Worm (Caenorhabditis elegans) whole organism, young adult: ENCODE measurements around the gene F17C11.12.

Experiments
- C06A6.2 ChIP-seq: fragments of 200-800 bp; sonication (Bioruptor generic); conservative IDR thresholded peaks from 2 replicates; pipeline ENCODE4 v1.3.6; 2022; ENCODE audit warnings: missing genetic modification characterization, missing compliant biosample characterization
- F33H1.4 ChIP-seq: fragments of 200-800 bp; sonication (Bioruptor generic); IDR thresholded peaks from 2 replicates; pipeline ENCODE4 v1.3.6; 2022; ENCODE audit warnings: missing genetic modification reagents, missing genetic modification characterization, missing compliant biosample characterization
- K11D2.4 ChIP-seq: fragments of 200-800 bp; sonication (Bioruptor generic); IDR thresholded peaks from 2 replicates; pipeline ENCODE4 v1.3.6; 2022; ENCODE audit warnings: missing genetic modification reagents, missing genetic modification characterization, missing compliant biosample characterization
- K12H6.12 ChIP-seq: fragments of 200-800 bp; sonication (Bioruptor generic); optimal IDR thresholded peaks from 2 replicates; lab custom pipeline; 2018; ENCODE audit warnings: mild to moderate bottlenecking, missing genetic modification characterization, missing compliant biosample characterization
- T26A5.8 ChIP-seq: sonication (generic microtip); optimal IDR thresholded peaks from 2 replicates; lab custom pipeline; 2016; ENCODE audit warnings: missing genetic modification characterization, missing compliant biosample characterization
- Y53F4B.3 ChIP-seq: fragments of 200-800 bp; sonication (Bioruptor generic); IDR thresholded peaks from 2 replicates; pipeline ENCODE4 v1.3.6; 2022; ENCODE audit warnings: missing genetic modification reagents, missing genetic modification characterization, missing compliant biosample characterization
- Y56A3A.18 ChIP-seq: fragments of 200-800 bp; sonication (Bioruptor generic); IDR thresholded peaks from 2 replicates; pipeline ENCODE4 v1.3.6; 2022; ENCODE audit warnings: missing genetic modification reagents, missing genetic modification characterization, missing compliant biosample characterization
- Y67H2A.10 ChIP-seq: fragments of 200-800 bp; sonication (Bioruptor generic); conservative IDR thresholded peaks from 2 replicates; pipeline ENCODE4 v1.3.6; 2022; ENCODE audit warnings: missing genetic modification reagents, missing genetic modification characterization, missing compliant biosample characterization
- Y79H2A.3 ChIP-seq: fragments of 200-800 bp; sonication (Bioruptor generic); conservative IDR thresholded peaks from 2 replicates; pipeline ENCODE4 v1.3.6; 2022; ENCODE audit warnings: missing genetic modification reagents, missing genetic modification characterization, missing compliant biosample characterization
- ZK185.1 ChIP-seq: sonication (generic microtip); optimal IDR thresholded peaks from 2 replicates; lab custom pipeline; 2016; ENCODE audit warnings: mild to moderate bottlenecking, missing genetic modification characterization, missing compliant biosample characterization; ENCODE audit not compliant: poor library complexity, severe bottlenecking
- akir-1 ChIP-seq: fragments of 200-800 bp; sonication (Bioruptor generic); optimal IDR thresholded peaks from 2 replicates; lab custom pipeline; 2018; ENCODE audit warnings: mild to moderate bottlenecking, missing genetic modification characterization, moderate library complexity, missing compliant biosample characterization
- ama-1 ChIP-seq, 3 experiments: fragments of 150-350 bp in 1 of 3; sonication (generic microtip) in 2 of 3; optimal IDR thresholded peaks; 2 replicates each; lab custom pipeline; 2014 to 2018; ENCODE audit warnings: missing biosample characterization in 2 of 3, missing genetic modification characterization in 2 of 3, missing genetic modification reagents in 2 of 3
- ccch-3 ChIP-seq: fragments of 200-800 bp; sonication (Bioruptor generic); optimal IDR thresholded peaks from 2 replicates; lab custom pipeline; 2018; ENCODE audit warnings: mild to moderate bottlenecking, missing genetic modification characterization, missing compliant biosample characterization
- cebp-2 ChIP-seq: fragments of 200-800 bp; sonication (Bioruptor generic); IDR thresholded peaks from 2 replicates; pipeline ENCODE4 v1.3.6; 2022; ENCODE audit warnings: missing genetic modification characterization, missing compliant biosample characterization
- ceh-40 ChIP-seq: fragments of 200-800 bp; sonication (Bioruptor generic); IDR thresholded peaks from 2 replicates; pipeline ENCODE4 v1.3.6; 2022; ENCODE audit warnings: missing genetic modification characterization, missing compliant biosample characterization
- ceh-91 ChIP-seq: fragments of 200-800 bp; sonication (Bioruptor generic); IDR thresholded peaks from 2 replicates; pipeline ENCODE4 v1.3.6; 2022; ENCODE audit warnings: missing genetic modification reagents, missing genetic modification characterization, missing compliant biosample characterization
- dox-1 ChIP-seq: fragments of 200-800 bp; sonication (Bioruptor generic); IDR thresholded peaks from 2 replicates; pipeline ENCODE4 v1.3.6; 2022; ENCODE audit warnings: missing genetic modification reagents, missing genetic modification characterization, missing compliant biosample characterization
- dpff-1 ChIP-seq: sonication (generic microtip); optimal IDR thresholded peaks from 2 replicates; lab custom pipeline; 2017; ENCODE audit warnings: mild to moderate bottlenecking, missing genetic modification characterization, missing compliant biosample characterization
- efl-1 ChIP-seq: fragments of 150-350 bp; optimal IDR thresholded peaks from 2 replicates; lab custom pipeline; 2014; ENCODE audit warnings: missing biosample characterization, missing genetic modification reagents, missing genetic modification characterization
- egl-44 ChIP-seq: fragments of 200-800 bp; sonication (Bioruptor generic); IDR thresholded peaks from 2 replicates; pipeline ENCODE4 v1.3.6; 2022; ENCODE audit warnings: missing genetic modification reagents, missing genetic modification characterization, missing compliant biosample characterization
- ekl-4 ChIP-seq: fragments of 200-800 bp; sonication (Bioruptor generic); IDR thresholded peaks from 2 replicates; pipeline ENCODE4 v1.3.6; 2022; ENCODE audit warnings: missing genetic modification reagents, missing genetic modification characterization, missing compliant biosample characterization
- ets-4 ChIP-seq: fragments of 200-800 bp; sonication (Bioruptor generic); optimal IDR thresholded peaks from 2 replicates; lab custom pipeline; 2018; ENCODE audit warnings: mild to moderate bottlenecking, missing genetic modification characterization, missing compliant biosample characterization
- gei-17 ChIP-seq: fragments of 200-800 bp; sonication (Bioruptor generic); optimal IDR thresholded peaks from 2 replicates; lab custom pipeline; 2018; ENCODE audit warnings: mild to moderate bottlenecking, missing genetic modification characterization, missing compliant biosample characterization
- him-1 ChIP-seq: sonication (generic microtip); optimal IDR thresholded peaks from 2 replicates; lab custom pipeline; 2016; ENCODE audit warnings: missing genotype, missing genetic modification reagents, missing genetic modification characterization, missing compliant biosample characterization
- hmg-1.2 ChIP-seq: fragments of 200-800 bp; sonication (Bioruptor generic); IDR thresholded peaks from 2 replicates; pipeline ENCODE4 v1.3.6; 2022; ENCODE audit warnings: missing genetic modification reagents, missing genetic modification characterization, missing compliant biosample characterization
- hmg-20 ChIP-seq: fragments of 200-800 bp; sonication (Bioruptor generic); IDR thresholded peaks from 2 replicates; pipeline ENCODE4 v1.3.6; 2022; ENCODE audit warnings: missing genetic modification reagents, missing genetic modification characterization, missing compliant biosample characterization
- hsf-1 ChIP-seq: fragments of 200-800 bp; sonication (Bioruptor generic); IDR thresholded peaks from 2 replicates; pipeline ENCODE4 v1.3.6; 2022; ENCODE audit warnings: missing genetic modification reagents, missing genetic modification characterization, missing compliant biosample characterization
- let-526 ChIP-seq: fragments of 200-800 bp; sonication (Bioruptor generic); IDR thresholded peaks from 2 replicates; pipeline ENCODE4 v1.3.6; 2022; ENCODE audit warnings: missing genetic modification reagents, missing genetic modification characterization, missing compliant biosample characterization
- lin-40 ChIP-seq: sonication (generic microtip); optimal IDR thresholded peaks from 2 replicates; lab custom pipeline; 2016; ENCODE audit warnings: missing genetic modification characterization, mild to moderate bottlenecking, missing compliant biosample characterization, missing genotype, missing genetic modification reagents
- lsl-1 ChIP-seq: fragments of 200-800 bp; sonication (Bioruptor generic); optimal IDR thresholded peaks from 2 replicates; lab custom pipeline; 2018; ENCODE audit warnings: mild to moderate bottlenecking, missing genetic modification characterization, moderate library complexity, missing compliant biosample characterization
- lsy-27 ChIP-seq: sonication (generic microtip); optimal IDR thresholded peaks from 2 replicates; lab custom pipeline; 2017; ENCODE audit warnings: missing genetic modification characterization, mild to moderate bottlenecking, missing compliant biosample characterization, antibody characterized with exemption, missing genotype, borderline replicate concordance; ENCODE audit not compliant: insufficient read depth
- madf-10 ChIP-seq: sonication (generic microtip); optimal IDR thresholded peaks from 2 replicates; lab custom pipeline; 2016; ENCODE audit warnings: mild to moderate bottlenecking, missing genetic modification characterization, missing compliant biosample characterization
- madf-3 ChIP-seq: fragments of 200-800 bp; sonication (Bioruptor generic); IDR thresholded peaks from 2 replicates; pipeline ENCODE4 v1.3.6; 2022; ENCODE audit warnings: missing genetic modification reagents, missing genetic modification characterization, missing compliant biosample characterization
- madf-6 ChIP-seq: fragments of 200-800 bp; sonication (Bioruptor generic); IDR thresholded peaks from 2 replicates; pipeline ENCODE4 v1.3.6; 2022; ENCODE audit warnings: missing genetic modification reagents, missing genetic modification characterization, missing compliant biosample characterization
- madf-8 ChIP-seq: fragments of 200-800 bp; sonication (Bioruptor generic); conservative IDR thresholded peaks from 2 replicates; pipeline ENCODE4 v1.3.6; 2022; ENCODE audit warnings: missing genetic modification reagents, missing genetic modification characterization, missing compliant biosample characterization
- mel-28 ChIP-seq: sonication (generic microtip); optimal IDR thresholded peaks from 2 replicates; lab custom pipeline; 2016; ENCODE audit warnings: borderline replicate concordance, mild to moderate bottlenecking, missing genetic modification characterization, missing compliant biosample characterization
- mes-4 ChIP-seq: sonication (generic microtip); optimal IDR thresholded peaks from 2 replicates; lab custom pipeline; 2016; ENCODE audit warnings: missing genotype, missing genetic modification characterization, missing compliant biosample characterization
- mxl-1 ChIP-seq: sonication (generic microtip); optimal IDR thresholded peaks from 2 replicates; lab custom pipeline; 2016; ENCODE audit warnings: missing genetic modification characterization, missing compliant biosample characterization
- nfya-2 ChIP-seq: fragments of 200-800 bp; sonication (Bioruptor generic); IDR thresholded peaks from 2 replicates; pipeline ENCODE4 v1.3.6; 2022; ENCODE audit warnings: missing genetic modification reagents, missing genetic modification characterization, missing compliant biosample characterization
- nhr-120 ChIP-seq: fragments of 200-800 bp; sonication (Bioruptor generic); IDR thresholded peaks from 2 replicates; pipeline ENCODE4 v1.3.6; 2022; ENCODE audit warnings: missing genetic modification characterization, missing compliant biosample characterization
- nhr-80 ChIP-seq: sonication (generic microtip); optimal IDR thresholded peaks from 2 replicates; lab custom pipeline; 2016; ENCODE audit warnings: missing genetic modification characterization, missing compliant biosample characterization
- repo-1 ChIP-seq: sonication (generic microtip); optimal IDR thresholded peaks from 2 replicates; lab custom pipeline; 2017; ENCODE audit warnings: mild to moderate bottlenecking, missing genetic modification characterization, missing compliant biosample characterization
- sdz-38 ChIP-seq: sonication (generic microtip); optimal IDR thresholded peaks from 2 replicates; lab custom pipeline; 2016; ENCODE audit warnings: missing genotype, missing genetic modification characterization, missing compliant biosample characterization
- snpc-1.3 ChIP-seq: sonication (generic microtip); optimal IDR thresholded peaks from 2 replicates; lab custom pipeline; 2017; ENCODE audit warnings: missing genetic modification characterization, mild to moderate bottlenecking, missing compliant biosample characterization, antibody characterized with exemption, moderate library complexity, missing genotype, missing genetic modification reagents; ENCODE audit not compliant: insufficient read depth
- tbp1 ChIP-seq: fragments of 200-800 bp; sonication (Bioruptor generic); optimal IDR thresholded peaks from 2 replicates; lab custom pipeline; 2018; ENCODE audit warnings: mild to moderate bottlenecking, missing genetic modification characterization, missing compliant biosample characterization
- zim-3 ChIP-seq: sonication (generic microtip); optimal IDR thresholded peaks from 2 replicates; lab custom pipeline; 2017; ENCODE audit warnings: mild to moderate bottlenecking, missing genetic modification characterization, moderate library complexity, missing compliant biosample characterization
- ztf-22 ChIP-seq: fragments of 200-800 bp; sonication (Bioruptor generic); optimal IDR thresholded peaks from 2 replicates; lab custom pipeline; 2018; ENCODE audit warnings: mild to moderate bottlenecking, missing genetic modification characterization, moderate library complexity, missing compliant biosample characterization
- ztf-26 ChIP-seq: sonication (generic microtip); optimal IDR thresholded peaks from 2 replicates; lab custom pipeline; 2017; ENCODE audit warnings: missing genetic modification characterization, missing compliant biosample characterization
- ztf-6 ChIP-seq: fragments of 200-800 bp; sonication (Bioruptor generic); IDR thresholded peaks from 2 replicates; pipeline ENCODE4 v1.3.6; 2022; ENCODE audit warnings: missing genetic modification reagents, missing genetic modification characterization, missing compliant biosample characterization

Gene F17C11.12

ce11 chrV:10965501-10965900, 28.8 kb upstream of the F17C11.12 start, which contains the start of the genes ctf-4 and eef-1G (continued):
- TF ChIP-seq repo-1 (tag; lab: Kevin White, UChicago), result peak; percentile 75
- TF ChIP-seq madf-8 (GFP tag; lab: Robert Waterston, UW), result peak; percentile 64
- TF ChIP-seq gei-17, result peak; percentile 66
- peak; percentile 94 for TF ChIP-seq lin-40 (tag; lab: Kevin White, UChicago)
- no peak for TF ChIP-seq ceh-40 (GFP tag; lab: Robert Waterston, UW)
- peak; percentile 94 for TF ChIP-seq ZK185.1
- TF ChIP-seq nfya-2 (GFP tag; lab: Robert Waterston, UW), result no peak
- peak; percentile 97 for TF ChIP-seq dox-1 (GFP tag; lab: Robert Waterston, UW)
- 0 out of 2 replicates have a peak, but pooled peaks have one; percentile 62 for TF ChIP-seq cebp-2 (GFP tag; lab: Robert Waterston, UW)
- TF ChIP-seq him-1, result peak; percentile 8
- peak; percentile 86 for TF ChIP-seq C06A6.2 (GFP tag; lab: Robert Waterston, UW)
- peak; percentile 85 for TF ChIP-seq K12H6.12 (tag; lab: Kevin White, UChicago)
- TF ChIP-seq ccch-3 (GFP tag; lab: Kevin White, UChicago), result no peak
- no peak for TF ChIP-seq akir-1 (GFP tag; lab: Kevin White, UChicago)
- TF ChIP-seq ama-1 (optimal IDR thresholded peaks at IDR 0.05; lab: Kevin White, UChicago), result no peak
- no peak for TF ChIP-seq ama-1 (GFP tag; optimal IDR thresholded peaks at IDR 0.05; lab: Kevin White, UChicago)
- peak; percentile 11 for TF ChIP-seq ets-4 (GFP tag; lab: Kevin White, UChicago)
- TF ChIP-seq ceh-91 (GFP tag; lab: Robert Waterston, UW), result peak; percentile 83
- TF ChIP-seq mes-4 (tag; lab: Kevin White, UChicago), result no peak
- TF ChIP-seq madf-3 (GFP tag; lab: Robert Waterston, UW), result peak; percentile 90
- no peak for TF ChIP-seq Y53F4B.3 (GFP tag; lab: Robert Waterston, UW)
- TF ChIP-seq Y56A3A.18 (GFP tag; lab: Robert Waterston, UW), result 0 out of 2 replicates have a peak, but pooled peaks have one; percentile 21
- TF ChIP-seq hmg-1.2 (GFP tag; lab: Robert Waterston, UW), result peak; percentile 99
- TF ChIP-seq tbp1 (GFP tag; lab: Kevin White, UChicago), result peak; percentile 74
- peak; percentile 93 for TF ChIP-seq ekl-4 (GFP tag; lab: Robert Waterston, UW)
- TF ChIP-seq K11D2.4 (GFP tag; lab: Robert Waterston, UW), result peak; percentile 90
- TF ChIP-seq nhr-120 (GFP tag; lab: Robert Waterston, UW), result no peak
- TF ChIP-seq lsy-27 (tag; lab: Kevin White, UChicago), result no peak
- TF ChIP-seq nhr-80 (tag; lab: Kevin White, UChicago), result peak; percentile 97
- TF ChIP-seq efl-1 (GFP tag; lab: Kevin White, UChicago), result peak; percentile 90
- 0 out of 2 replicates have a peak, but pooled peaks have one; percentile 32 for TF ChIP-seq Y67H2A.10 (GFP tag; lab: Robert Waterston, UW)
- no peak for TF ChIP-seq dpff-1 (tag; lab: Kevin White, UChicago)
- peak; percentile 71; the same call in 1 of the 2 replicates for TF ChIP-seq ztf-6
- peak; percentile 69 for TF ChIP-seq madf-10 (tag; lab: Kevin White, UChicago)
- TF ChIP-seq ztf-26 (tag; lab: Kevin White, UChicago), result peak; percentile 77
- TF ChIP-seq mel-28 (tag; lab: Kevin White, UChicago), result no peak
- peak; percentile 88 for TF ChIP-seq snpc-1.3 (tag; lab: Kevin White, UChicago)
- TF ChIP-seq madf-6, result peak; percentile 91
- TF ChIP-seq hmg-20 (GFP tag; lab: Robert Waterston, UW), result 0 out of 2 replicates have a peak, but pooled peaks have one; percentile 49
- TF ChIP-seq ztf-22 (GFP tag; lab: Kevin White, UChicago), result no peak
- TF ChIP-seq let-526 (GFP tag; lab: Robert Waterston, UW), result peak; percentile 87
- TF ChIP-seq egl-44, result peak; percentile 80; the same call in 1 of the 2 replicates
- TF ChIP-seq hsf-1, result peak; percentile 76
- no peak for TF ChIP-seq zim-3 (tag; lab: Kevin White, UChicago)
- no peak for TF ChIP-seq Y79H2A.3 (GFP tag; lab: Robert Waterston, UW)
- peak; percentile 75 for TF ChIP-seq lsl-1 (GFP tag; lab: Kevin White, UChicago)
- TF ChIP-seq sdz-38 (tag; lab: Kevin White, UChicago), result no peak
- peak; percentile 74 for TF ChIP-seq F33H1.4 (GFP tag; lab: Robert Waterston, UW)
- TF ChIP-seq mxl-1 (tag; lab: Kevin White, UChicago), result no peak
- TF ChIP-seq T26A5.8, result no peak
